Worm (Caenorhabditis elegans) whole organism, young adult: Measurements from ENCODE around the gene paqr-1.
A peak's percentile ranks its signal among the peaks of the same experiment; 100 is the strongest.

Source experiments
- B0261.1 ChIP-seq: sonication (generic microtip); optimal IDR thresholded peaks from 2 replicates; lab custom pipeline; 2016; ENCODE audit warnings: mild to moderate bottlenecking, missing genetic modification characterization, moderate library complexity, missing compliant biosample characterization
- C17E4.6 ChIP-seq: fragments of 200-800 bp; sonication (Bioruptor generic); IDR thresholded peaks from 2 replicates; pipeline ENCODE4 v1.3.6; 2022; ENCODE audit warnings: missing genetic modification reagents, missing genetic modification characterization, missing compliant biosample characterization
- F39B2.1 ChIP-seq: fragments of 200-800 bp; sonication (Bioruptor generic); IDR thresholded peaks from 2 replicates; pipeline ENCODE4 v1.3.6; 2022; ENCODE audit warnings: missing genetic modification reagents, missing genetic modification characterization, missing compliant biosample characterization
- F52B5.7 ChIP-seq: sonication (generic microtip); optimal IDR thresholded peaks from 2 replicates; lab custom pipeline; 2016; ENCODE audit warnings: mild to moderate bottlenecking, missing genetic modification characterization, missing compliant biosample characterization
- F57A8.1 ChIP-seq: fragments of 200-800 bp; sonication (Bioruptor generic); optimal IDR thresholded peaks from 2 replicates; lab custom pipeline; 2018; ENCODE audit warnings: mild to moderate bottlenecking, missing genetic modification characterization, moderate library complexity, missing compliant biosample characterization
- K12H6.12 ChIP-seq: fragments of 200-800 bp; sonication (Bioruptor generic); optimal IDR thresholded peaks from 2 replicates; lab custom pipeline; 2018; ENCODE audit warnings: mild to moderate bottlenecking, missing genetic modification characterization, missing compliant biosample characterization
- aptf-2 ChIP-seq: fragments of 200-800 bp; sonication (Bioruptor generic); conservative IDR thresholded peaks from 2 replicates; pipeline ENCODE4 v1.3.6; 2022; ENCODE audit warnings: missing genetic modification reagents, missing genetic modification characterization, missing compliant biosample characterization
- athp-1 ChIP-seq: sonication (generic microtip); optimal IDR thresholded peaks from 2 replicates; lab custom pipeline; 2017; ENCODE audit warnings: mild to moderate bottlenecking, missing genetic modification characterization, missing compliant biosample characterization
- attf-3 ChIP-seq: fragments of 200-800 bp; sonication (Bioruptor generic); conservative IDR thresholded peaks from 2 replicates; pipeline ENCODE4 v1.3.6; 2022; ENCODE audit warnings: missing genetic modification reagents, missing genetic modification characterization, missing compliant biosample characterization
- attf-5 ChIP-seq: fragments of 200-800 bp; sonication (Bioruptor generic); optimal IDR thresholded peaks from 2 replicates; lab custom pipeline; 2018; ENCODE audit warnings: mild to moderate bottlenecking, missing genetic modification characterization, missing compliant biosample characterization
- attf-6 ChIP-seq: fragments of 200-800 bp; sonication (Bioruptor generic); IDR thresholded peaks from 2 replicates; pipeline ENCODE4 v1.3.6; 2022; ENCODE audit warnings: missing genetic modification reagents, missing genetic modification characterization, missing compliant biosample characterization
- cebp-1 ChIP-seq, 2 experiments: fragments of 200-800 bp in 1 of 2; sonication (Bioruptor generic) in 1 of 2; sonication (generic microtip) in 1 of 2; IDR thresholded peaks in 1 of 2; optimal IDR thresholded peaks in 1 of 2; 2 replicates each; pipeline versions ENCODE4 v1.3.6 to Lab custom; 2017 to 2022; ENCODE audit warnings: missing compliant biosample characterization in 2 of 2, missing genetic modification characterization in 2 of 2, mild to moderate bottlenecking in 1 of 2, missing genetic modification reagents in 1 of 2, moderate library complexity in 1 of 2
- ceh-100 ChIP-seq: fragments of 200-800 bp; sonication (Bioruptor generic); IDR thresholded peaks from 2 replicates; pipeline ENCODE4 v1.3.6; 2022; ENCODE audit warnings: missing genetic modification reagents, missing genetic modification characterization, missing compliant biosample characterization
- die-1 ChIP-seq: sonication (generic microtip); optimal IDR thresholded peaks from 2 replicates; lab custom pipeline; 2016; ENCODE audit warnings: missing genotype, mild to moderate bottlenecking, missing genetic modification characterization, missing compliant biosample characterization
- gei-17 ChIP-seq: fragments of 200-800 bp; sonication (Bioruptor generic); optimal IDR thresholded peaks from 2 replicates; lab custom pipeline; 2018; ENCODE audit warnings: mild to moderate bottlenecking, missing genetic modification characterization, missing compliant biosample characterization
- hrde-1 ChIP-seq: sonication (generic microtip); optimal IDR thresholded peaks from 2 replicates; lab custom pipeline; 2016; ENCODE audit warnings: missing genetic modification characterization, mild to moderate bottlenecking, missing compliant biosample characterization, moderate library complexity, missing genotype, missing genetic modification reagents, borderline replicate concordance
- lin-40 ChIP-seq: sonication (generic microtip); optimal IDR thresholded peaks from 2 replicates; lab custom pipeline; 2016; ENCODE audit warnings: missing genetic modification characterization, mild to moderate bottlenecking, missing compliant biosample characterization, missing genotype, missing genetic modification reagents
- lsy-27 ChIP-seq: sonication (generic microtip); optimal IDR thresholded peaks from 2 replicates; lab custom pipeline; 2017; ENCODE audit warnings: missing genetic modification characterization, mild to moderate bottlenecking, missing compliant biosample characterization, antibody characterized with exemption, missing genotype, borderline replicate concordance; ENCODE audit not compliant: insufficient read depth
- mel-28 ChIP-seq: sonication (generic microtip); optimal IDR thresholded peaks from 2 replicates; lab custom pipeline; 2016; ENCODE audit warnings: borderline replicate concordance, mild to moderate bottlenecking, missing genetic modification characterization, missing compliant biosample characterization
- mes-4 ChIP-seq: sonication (generic microtip); optimal IDR thresholded peaks from 2 replicates; lab custom pipeline; 2016; ENCODE audit warnings: missing genotype, missing genetic modification characterization, missing compliant biosample characterization
- nhr-80 ChIP-seq: sonication (generic microtip); optimal IDR thresholded peaks from 2 replicates; lab custom pipeline; 2016; ENCODE audit warnings: missing genetic modification characterization, missing compliant biosample characterization
- rcor-1 ChIP-seq: fragments of 200-800 bp; sonication (Bioruptor generic); IDR thresholded peaks from 2 replicates; pipeline ENCODE4 v1.3.6; 2022; ENCODE audit warnings: missing genetic modification reagents, missing genetic modification characterization, missing compliant biosample characterization
- repo-1 ChIP-seq: sonication (generic microtip); optimal IDR thresholded peaks from 2 replicates; lab custom pipeline; 2017; ENCODE audit warnings: mild to moderate bottlenecking, missing genetic modification characterization, missing compliant biosample characterization
- rpc-1 ChIP-seq, 2 experiments: fragments of 150-350 bp in 1 of 2; sonication (generic microtip) in 1 of 2; optimal IDR thresholded peaks; 2 replicates each; lab custom pipeline; 2014 to 2018; ENCODE audit warnings: missing biosample characterization in 1 of 2, missing genetic modification characterization in 1 of 2, missing genetic modification reagents in 1 of 2, missing genotype in 1 of 2
- sdz-38 ChIP-seq: sonication (generic microtip); optimal IDR thresholded peaks from 2 replicates; lab custom pipeline; 2016; ENCODE audit warnings: missing genotype, missing genetic modification characterization, missing compliant biosample characterization
- sea-2 ChIP-seq: fragments of 200-800 bp; sonication (Bioruptor generic); IDR thresholded peaks from 2 replicates; pipeline ENCODE4 v1.3.6; 2022; ENCODE audit warnings: missing genetic modification characterization, missing compliant biosample characterization
- snpc-1.3 ChIP-seq: sonication (generic microtip); optimal IDR thresholded peaks from 2 replicates; lab custom pipeline; 2017; ENCODE audit warnings: missing genetic modification characterization, mild to moderate bottlenecking, missing compliant biosample characterization, antibody characterized with exemption, moderate library complexity, missing genotype, missing genetic modification reagents; ENCODE audit not compliant: insufficient read depth
- snpc-4 ChIP-seq, 5 experiments: fragments of 150-350 bp in 1 of 5; sonication (generic microtip) in 4 of 5; optimal IDR thresholded peaks; 2 replicates each; lab custom pipeline; 2014 to 2018; ENCODE audit warnings: missing genetic modification characterization in 5 of 5, missing biosample characterization in 3 of 5, antibody characterized with exemption in 2 of 5, mild to moderate bottlenecking in 2 of 5, missing compliant biosample characterization in 2 of 5, missing genotype in 2 of 5, moderate library complexity in 2 of 5, missing genetic modification reagents in 1 of 5
- tlf-1 ChIP-seq: fragments of 200-800 bp; sonication (Bioruptor generic); optimal IDR thresholded peaks from 2 replicates; lab custom pipeline; 2018; ENCODE audit warnings: mild to moderate bottlenecking, missing genetic modification characterization, missing compliant biosample characterization
- unc-130 ChIP-seq: sonication (generic microtip); optimal IDR thresholded peaks from 2 replicates; lab custom pipeline; 2016; ENCODE audit warnings: missing genetic modification reagents, missing genetic modification characterization, missing compliant biosample characterization
- ztf-3 ChIP-seq: fragments of 200-800 bp; sonication (Bioruptor generic); optimal IDR thresholded peaks from 2 replicates; lab custom pipeline; 2018; ENCODE audit warnings: mild to moderate bottlenecking, missing genetic modification characterization, missing compliant biosample characterization
- ztf-6 ChIP-seq: fragments of 200-800 bp; sonication (Bioruptor generic); IDR thresholded peaks from 2 replicates; pipeline ENCODE4 v1.3.6; 2022; ENCODE audit warnings: missing genetic modification reagents, missing genetic modification characterization, missing compliant biosample characterization

Gene paqr-1

DNA sequence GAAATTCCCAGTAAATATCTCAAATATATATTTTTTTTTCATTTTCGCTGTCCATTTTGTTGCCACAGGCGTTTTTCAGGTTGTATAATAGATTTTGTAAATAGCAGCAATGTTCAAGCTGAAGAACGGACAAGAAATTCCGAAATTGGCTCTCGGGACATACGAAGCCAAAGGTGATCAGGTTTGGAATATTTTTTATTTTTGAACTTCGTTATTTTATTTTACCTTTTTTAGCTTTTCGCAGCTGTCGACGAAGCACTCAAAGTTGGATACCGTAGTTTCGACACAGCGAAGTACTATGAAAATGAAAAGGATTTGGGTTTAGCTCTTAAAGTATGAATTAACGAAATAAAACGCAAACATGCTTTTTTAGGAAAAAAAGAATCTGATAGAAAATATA is 30.7 kb downstream of the paqr-1 start, which contains the start of gene C01G5.5 (continued):
- TF ChIP-seq cebp-1 (GFP tag; IDR thresholded peaks at IDR 0.05; lab: Robert Waterston, UW), result no peak
- peak; percentile 36 for TF ChIP-seq cebp-1 (tag; optimal IDR thresholded peaks at IDR 0.05; lab: Kevin White, UChicago)
- no peak for TF ChIP-seq rcor-1
- no peak for TF ChIP-seq F39B2.1 (GFP tag; lab: Robert Waterston, UW)
- peak; percentile 10 for TF ChIP-seq repo-1 (tag; lab: Kevin White, UChicago)
- no peak for TF ChIP-seq attf-6 (GFP tag; lab: Robert Waterston, UW)
- no peak for TF ChIP-seq K12H6.12 (tag; lab: Kevin White, UChicago)
- no peak for TF ChIP-seq snpc-1.3
- no peak for TF ChIP-seq unc-130 (GFP tag; lab: Kevin White, UChicago)
- no peak for TF ChIP-seq attf-3 (GFP tag; lab: Robert Waterston, UW)
- TF ChIP-seq mes-4 (tag; lab: Kevin White, UChicago), result no peak
- TF ChIP-seq C17E4.6 (GFP tag; lab: Robert Waterston, UW), result no peak
- TF ChIP-seq B0261.1, result no peak
- no peak for TF ChIP-seq sdz-38 (tag; lab: Kevin White, UChicago)
- TF ChIP-seq snpc-4 (GFP tag; optimal IDR thresholded peaks at IDR 0.05; lab: Kevin White, UChicago), result no peak
- peak in 1 of 4 experiments; percentile 62 for TF ChIP-seq snpc-4 (tag; optimal IDR thresholded peaks at IDR 0.05; lab: Kevin White, UChicago)
- TF ChIP-seq ztf-3, result no peak
- no peak for TF ChIP-seq attf-5 (GFP tag; lab: Kevin White, UChicago)
- no peak for TF ChIP-seq lsy-27 (tag; lab: Kevin White, UChicago)
- no peak for TF ChIP-seq die-1 (tag; lab: Kevin White, UChicago)
- TF ChIP-seq hrde-1 (tag; lab: Kevin White, UChicago), result no peak
- no peak for TF ChIP-seq aptf-2 (GFP tag; lab: Robert Waterston, UW)
- TF ChIP-seq, all 124 proteins: peak for 8

DNA sequence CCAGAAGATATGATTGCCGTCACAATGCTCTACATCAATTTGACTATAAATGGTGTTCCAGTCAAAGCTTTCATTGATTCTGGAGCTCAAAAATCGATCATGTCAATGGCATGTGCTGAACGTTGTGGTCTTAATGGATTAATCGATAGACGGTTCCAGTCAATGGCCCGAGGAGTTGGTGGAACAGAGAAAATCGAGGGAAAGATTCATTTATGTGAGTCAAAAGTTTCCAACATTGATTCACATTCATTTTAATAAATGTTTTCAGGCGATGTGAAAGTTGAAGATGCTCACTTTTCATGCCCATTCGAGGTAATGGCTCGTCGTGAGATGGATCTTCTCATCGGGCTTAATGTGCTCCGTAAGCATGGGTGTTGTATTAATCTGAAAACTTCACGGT is 31.5 kb downstream of the paqr-1 start:
- no peak for TF ChIP-seq tlf-1 (GFP tag; lab: Kevin White, UChicago)

DNA sequence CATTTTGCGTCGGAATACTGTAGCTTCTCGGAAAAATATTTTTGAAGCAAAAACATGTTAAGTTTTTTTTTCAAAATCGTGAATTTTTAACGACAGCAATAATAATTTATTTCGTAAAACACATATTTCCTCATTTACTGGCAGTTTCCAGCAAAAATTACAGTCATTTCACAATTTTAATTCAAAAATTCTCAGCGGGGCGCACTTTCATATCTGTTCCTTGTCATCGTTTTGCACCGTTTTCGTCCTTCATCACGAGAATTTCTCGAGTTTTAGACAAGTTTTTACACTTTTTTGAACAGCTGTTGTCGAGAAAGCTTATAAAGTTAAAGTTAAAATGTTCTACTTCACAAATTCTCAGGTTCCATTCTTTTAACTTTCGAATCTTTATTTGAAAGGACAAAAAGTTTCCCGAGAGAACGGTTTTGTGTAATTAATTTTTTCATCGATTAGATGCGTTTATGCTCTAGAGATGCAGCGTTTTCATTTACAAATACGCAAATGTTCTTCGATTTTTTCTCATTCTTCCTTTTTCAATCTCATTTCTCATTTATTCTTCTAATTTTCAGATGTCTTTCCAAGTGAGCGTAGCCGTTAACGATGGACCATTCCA is 32.8 kb downstream of the paqr-1 start, which contains the start of gene ddi-1:
Gene ddi-1, plus strand, starts transcription at position 563 of the 613 bp plus-strand sequence.
- TF ChIP-seq ceh-100 (GFP tag; lab: Robert Waterston, UW) (no peak), athp-1 (tag; lab: Kevin White, UChicago) (no peak), lin-40 (tag; lab: Kevin White, UChicago) (no peak), snpc-4 (GFP tag; optimal IDR thresholded peaks at IDR 0.05; lab: Kevin White, UChicago) (no peak), snpc-4 (tag; optimal IDR thresholded peaks at IDR 0.05; lab: Kevin White, UChicago) (peak in 1 of 4 experiments; percentile 6), rpc-1 (optimal IDR thresholded peaks at IDR 0.05; lab: Kevin White, UChicago) (no peak), rpc-1 (tag; optimal IDR thresholded peaks at IDR 0.05; lab: Kevin White, UChicago) (no peak), nhr-80 (tag; lab: Kevin White, UChicago) (peak; percentile 1), F57A8.1 (GFP tag; lab: Kevin White, UChicago) (no peak), gei-17 (GFP tag; lab: Kevin White, UChicago) (no peak), attf-6 (GFP tag; lab: Robert Waterston, UW) (no peak), attf-5 (GFP tag; lab: Kevin White, UChicago) (peak; percentile 36), sea-2 (GFP tag; lab: Robert Waterston, UW) (no peak), ztf-6 (GFP tag; lab: Robert Waterston, UW) (no peak), cebp-1 (GFP tag; IDR thresholded peaks at IDR 0.05; lab: Robert Waterston, UW) (no peak), cebp-1 (tag; optimal IDR thresholded peaks at IDR 0.05; lab: Kevin White, UChicago) (peak; percentile 78), sdz-38 (tag; lab: Kevin White, UChicago) (no peak), F52B5.7 (no peak), mel-28 (no peak)
